Worm (Caenorhabditis elegans) whole organism, L3 larva: ENCODE results near the gene F46H5.7.

Experiments
- R02D3.7 ChIP-seq: fragments of 150-350 bp; optimal IDR thresholded peaks from 2 replicates; lab custom pipeline; 2014; ENCODE audit warnings: missing biosample characterization, missing genetic modification characterization
- ZK546.5 ChIP-seq: sonication (generic microtip); optimal IDR thresholded peaks from 2 replicates; lab custom pipeline; 2017; ENCODE audit warnings: missing biosample characterization, missing genetic modification characterization
- aly-2 ChIP-seq: fragments of 150-350 bp; optimal IDR thresholded peaks from 2 replicates; lab custom pipeline; 2014; ENCODE audit warnings: missing biosample characterization, missing genetic modification characterization
- ama-1 ChIP-seq: fragments of 150-350 bp; optimal IDR thresholded peaks from 2 replicates; lab custom pipeline; 2018
- ceh-16 ChIP-seq: sonication (generic microtip); optimal IDR thresholded peaks from 2 replicates; lab custom pipeline; 2017; ENCODE audit warnings: missing biosample characterization, missing genetic modification characterization
- ceh-28 ChIP-seq: fragments of 150-350 bp; optimal IDR thresholded peaks from 2 replicates; lab custom pipeline; 2014; ENCODE audit warnings: missing biosample characterization, missing genetic modification reagents, missing genetic modification characterization
- egl-5 ChIP-seq: fragments of 150-350 bp; optimal IDR thresholded peaks from 2 replicates; lab custom pipeline; 2017; ENCODE audit warnings: missing biosample characterization, missing genetic modification reagents, missing genetic modification characterization, inconsistent platforms
- elt-1 ChIP-seq: fragments of 150-350 bp; optimal IDR thresholded peaks from 2 replicates; lab custom pipeline; 2014; ENCODE audit warnings: missing biosample characterization, missing genetic modification characterization
- elt-2 ChIP-seq: sonication (generic microtip); optimal IDR thresholded peaks from 2 replicates; lab custom pipeline; 2016; ENCODE audit warnings: missing genetic modification reagents, mild to moderate bottlenecking, missing genetic modification characterization, missing compliant biosample characterization
- elt-3 ChIP-seq, 3 experiments: fragments of 150-350 bp in 1 of 3; sonication (generic microtip) in 2 of 3; optimal IDR thresholded peaks; 2 replicates in 2 of 3; 4 replicates in 1 of 3; lab custom pipeline; 2014 to 2017; ENCODE audit warnings: missing biosample characterization in 3 of 3, missing genetic modification characterization in 3 of 3
- fkh-10 ChIP-seq: sonication (generic microtip); optimal IDR thresholded peaks from 2 replicates; lab custom pipeline; 2017; ENCODE audit warnings: missing biosample characterization, missing genetic modification reagents, missing genetic modification characterization
- fkh-2 ChIP-seq: fragments of 150-350 bp; optimal IDR thresholded peaks from 2 replicates; lab custom pipeline; 2014; ENCODE audit warnings: missing biosample characterization, missing genetic modification reagents, missing genetic modification characterization
- fos-1 ChIP-seq: fragments of 150-350 bp; optimal IDR thresholded peaks from 2 replicates; lab custom pipeline; 2014; ENCODE audit warnings: missing biosample characterization, missing genetic modification characterization
- hmg-11 ChIP-seq: sonication (generic microtip); optimal IDR thresholded peaks from 2 replicates; lab custom pipeline; 2016; ENCODE audit warnings: missing genetic modification characterization, missing compliant biosample characterization
- jun-1 ChIP-seq: fragments of 150-350 bp; optimal IDR thresholded peaks from 2 replicates; lab custom pipeline; 2014; ENCODE audit warnings: missing biosample characterization, missing genetic modification reagents, missing genetic modification characterization
- lin-15B ChIP-seq: fragments of 150-350 bp; optimal IDR thresholded peaks from 2 replicates; lab custom pipeline; 2014; ENCODE audit warnings: missing biosample characterization, missing genetic modification characterization
- lin-39 ChIP-seq: fragments of 150-350 bp; optimal IDR thresholded peaks from 2 replicates; lab custom pipeline; 2018; ENCODE audit warnings: missing biosample characterization, missing genetic modification reagents, missing genetic modification characterization
- lsy-12 ChIP-seq: sonication (generic microtip); optimal IDR thresholded peaks from 2 replicates; lab custom pipeline; 2016; ENCODE audit warnings: mild to moderate bottlenecking, missing genetic modification characterization, missing compliant biosample characterization
- nfya-1 ChIP-seq: sonication (generic microtip); optimal IDR thresholded peaks from 2 replicates; lab custom pipeline; 2017; ENCODE audit warnings: missing genetic modification characterization, mild to moderate bottlenecking, missing compliant biosample characterization, antibody characterized with exemption, moderate library complexity; ENCODE audit not compliant: insufficient read depth
- nhr-11 ChIP-seq: fragments of 150-350 bp; optimal IDR thresholded peaks from 2 replicates; lab custom pipeline; 2014; ENCODE audit warnings: missing biosample characterization, missing genetic modification characterization
- nhr-12 ChIP-seq: fragments of 150-350 bp; optimal IDR thresholded peaks from 2 replicates; lab custom pipeline; 2014; ENCODE audit warnings: missing biosample characterization, missing genetic modification characterization
- nhr-23 ChIP-seq: fragments of 150-350 bp; optimal IDR thresholded peaks from 2 replicates; lab custom pipeline; 2014; ENCODE audit warnings: missing biosample characterization, missing genetic modification reagents, missing genetic modification characterization
- nhr-28 ChIP-seq: fragments of 150-350 bp; optimal IDR thresholded peaks from 2 replicates; lab custom pipeline; 2014; ENCODE audit warnings: missing biosample characterization, missing genetic modification characterization
- nhr-43 ChIP-seq: sonication (generic microtip); optimal IDR thresholded peaks from 2 replicates; lab custom pipeline; 2016; ENCODE audit warnings: mild to moderate bottlenecking, missing genetic modification characterization, missing compliant biosample characterization; ENCODE audit not compliant: poor library complexity, severe bottlenecking
- nhr-67 ChIP-seq: fragments of 150-350 bp; optimal IDR thresholded peaks from 2 replicates; lab custom pipeline; 2014; ENCODE audit warnings: missing biosample characterization, missing genetic modification characterization
- nhr-76 ChIP-seq: fragments of 150-350 bp; sonication (generic microtip); optimal IDR thresholded peaks from 5 replicates; lab custom pipeline; 2014; ENCODE audit warnings: missing biosample characterization, missing genetic modification characterization
- nhr-77 ChIP-seq: fragments of 150-350 bp; optimal IDR thresholded peaks from 2 replicates; lab custom pipeline; 2014; ENCODE audit warnings: missing biosample characterization, missing genetic modification characterization
- pha-4 ChIP-seq: fragments of 150-350 bp; optimal IDR thresholded peaks from 2 replicates; lab custom pipeline; 2014; ENCODE audit warnings: missing biosample characterization, missing genetic modification reagents, missing genetic modification characterization
- pqm-1 ChIP-seq: fragments of 150-350 bp; optimal IDR thresholded peaks from 2 replicates; lab custom pipeline; 2017; ENCODE audit warnings: missing biosample characterization, missing genetic modification characterization, inconsistent platforms
- sea-2 ChIP-seq: fragments of 150-350 bp; sonication (generic microtip); optimal IDR thresholded peaks from 4 replicates; lab custom pipeline; 2014; ENCODE audit warnings: missing biosample characterization, missing genetic modification reagents, missing genetic modification characterization
- skn-1 ChIP-seq: fragments of 150-350 bp; optimal IDR thresholded peaks from 2 replicates; lab custom pipeline; 2014; ENCODE audit warnings: missing biosample characterization, missing genetic modification characterization
- tbx-2 ChIP-seq: sonication (generic microtip); optimal IDR thresholded peaks from 2 replicates; lab custom pipeline; 2016; ENCODE audit warnings: mild to moderate bottlenecking, missing genetic modification characterization, missing compliant biosample characterization
- unc-39 ChIP-seq: sonication (generic microtip); optimal IDR thresholded peaks from 4 replicates; lab custom pipeline; 2017; ENCODE audit warnings: missing biosample characterization, missing genetic modification characterization
- zag-1 ChIP-seq: fragments of 150-350 bp; optimal IDR thresholded peaks from 2 replicates; lab custom pipeline; 2014; ENCODE audit warnings: missing biosample characterization, missing genetic modification characterization
- ztf-11 ChIP-seq: fragments of 150-350 bp; optimal IDR thresholded peaks from 2 replicates; lab custom pipeline; 2014; ENCODE audit warnings: missing biosample characterization, missing genetic modification characterization
- ztf-4 ChIP-seq: fragments of 150-350 bp; optimal IDR thresholded peaks from 2 replicates; lab custom pipeline; 2014; ENCODE audit warnings: missing biosample characterization, missing genetic modification characterization

The F46H5.7 gene

DNA sequence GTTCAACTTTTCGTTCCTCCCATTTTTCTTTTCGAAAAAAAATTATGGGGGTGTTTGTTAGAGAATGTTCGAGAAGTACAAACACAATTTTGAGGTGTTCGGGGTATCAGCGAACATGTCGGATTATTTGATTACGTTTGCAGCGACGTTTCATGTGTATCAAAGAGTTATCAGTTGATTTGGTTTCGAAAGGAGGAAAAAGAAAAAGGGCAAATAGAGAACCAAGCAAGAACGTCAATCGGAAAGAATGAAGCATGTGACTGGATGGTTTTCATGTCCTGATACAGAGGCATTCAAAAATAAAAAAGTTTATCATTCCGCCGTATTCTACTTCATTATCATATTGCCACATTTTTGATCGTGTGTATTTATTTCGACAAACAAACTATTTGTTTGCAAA lies 2.0 kb upstream of the F46H5.7 start:
- TF ChIP-seq nhr-67 (tag; lab: Kevin White, UChicago) (no peak), ztf-4 (tag; lab: Kevin White, UChicago) (no peak), jun-1 (tag; lab: Kevin White, UChicago) (peak; percentile 56), pqm-1 (tag; lab: Kevin White, UChicago) (peak; percentile 89), tbx-2 (no peak), ztf-11 (tag; lab: Kevin White, UChicago) (no peak), R02D3.7 (tag; lab: Kevin White, UChicago) (no peak), fos-1 (tag; lab: Kevin White, UChicago) (peak; percentile 11), nhr-77 (tag; lab: Kevin White, UChicago) (no peak), pha-4 (tag; lab: Kevin White, UChicago) (peak; percentile 87), elt-2 (tag; lab: Kevin White, UChicago) (peak; percentile 98), aly-2 (tag; lab: Kevin White, UChicago) (no peak), ceh-28 (no peak), skn-1 (peak; percentile 10), lin-39 (no peak)

DNA sequence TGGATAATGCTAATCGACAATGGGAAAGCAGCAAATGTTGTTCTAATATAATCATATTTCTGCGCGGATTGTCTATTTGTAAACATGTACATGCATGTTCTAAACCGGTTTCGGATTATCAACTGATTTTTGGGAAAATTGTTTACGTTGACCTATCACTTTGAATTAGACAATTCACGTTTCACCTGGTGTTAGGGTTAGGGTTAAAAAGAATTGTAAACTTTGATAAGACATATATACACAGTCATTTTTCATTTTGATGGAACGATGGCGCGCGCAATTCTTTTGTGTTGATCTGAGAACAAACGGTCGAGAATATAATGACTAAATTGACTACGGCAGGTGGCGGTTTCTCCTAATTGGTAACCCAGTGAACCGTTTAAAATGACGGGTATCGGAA lies 664 bp downstream of the F46H5.7 start:
- TF ChIP-seq elt-1 (tag; lab: Kevin White, UChicago) (no peak), nhr-23 (tag; lab: Kevin White, UChicago) (peak; percentile 24), nhr-43 (tag; lab: Kevin White, UChicago) (peak; percentile 46)

DNA sequence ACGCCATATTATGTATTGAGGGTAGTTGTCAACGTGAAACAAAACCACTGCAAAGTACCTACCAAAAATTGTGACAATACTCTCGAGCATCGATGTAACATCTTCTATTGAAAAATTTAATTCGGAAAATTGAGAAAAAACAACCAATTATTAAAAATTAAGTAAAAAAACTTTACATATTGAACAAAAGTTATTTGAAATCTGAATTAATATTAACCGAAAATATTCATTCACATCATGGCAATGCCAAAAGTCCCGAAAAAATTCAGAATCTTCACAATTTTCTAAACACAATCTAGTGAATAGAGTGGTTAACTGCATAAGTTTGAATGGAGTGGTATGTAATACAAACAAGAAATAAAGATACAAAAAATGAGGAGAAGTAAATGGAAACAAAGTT lies 4.2 kb downstream of the F46H5.7 start, which contains the start of gene F46H5.3:
Gene F46H5.3, minus strand, starts transcription at position 101 of the 400 bp plus-strand sequence.
- TF ChIP-seq elt-2 (tag; lab: Kevin White, UChicago) (peak; percentile 18), ZK546.5 (tag; lab: Kevin White, UChicago) (no peak)

DNA sequence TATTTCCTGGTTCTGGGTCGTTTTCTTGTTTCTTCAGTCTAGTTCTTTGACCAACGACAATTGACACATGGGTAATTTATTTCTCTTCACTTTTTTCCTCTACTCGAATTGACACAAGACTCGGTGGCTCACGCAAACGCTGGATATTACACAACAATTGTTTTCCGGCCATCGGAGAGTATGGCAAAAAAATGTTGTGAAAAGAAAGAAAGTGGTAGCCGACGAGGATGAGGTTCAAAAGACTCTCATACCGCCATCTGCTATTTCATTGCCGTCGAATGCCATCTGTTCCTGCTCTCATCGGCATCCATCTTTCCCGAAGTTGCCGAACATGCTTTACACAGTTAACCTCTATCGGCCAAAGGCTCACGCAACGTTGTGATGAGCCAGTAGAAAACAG lies 6.1 kb downstream of the F46H5.7 start:
- TF ChIP-seq nfya-1 (peak; percentile 27), R02D3.7 (tag; lab: Kevin White, UChicago) (no peak), elt-3 (tag; optimal IDR thresholded peaks at IDR 0.05; lab: Kevin White, UChicago) (no peak), fos-1 (tag; lab: Kevin White, UChicago) (no peak), pha-4 (tag; lab: Kevin White, UChicago) (no peak), nhr-28 (tag; lab: Kevin White, UChicago) (no peak), elt-1 (tag; lab: Kevin White, UChicago) (no peak), lin-39 (peak; percentile 59), nhr-11 (tag; lab: Kevin White, UChicago) (peak; percentile 29), ztf-4 (tag; lab: Kevin White, UChicago) (no peak), egl-5 (tag; lab: Kevin White, UChicago) (peak; percentile 27), nhr-12 (tag; lab: Kevin White, UChicago) (no peak), unc-39 (no peak), ceh-16 (tag; lab: Kevin White, UChicago) (no peak), nhr-76 (tag; lab: Kevin White, UChicago) (no peak)

- TF ChIP-seq elt-2 (tag; lab: Kevin White, UChicago): peak; percentile 38
- peak; percentile 33 for TF ChIP-seq tbx-2
- TF ChIP-seq lsy-12: peak; percentile 53
- TF ChIP-seq egl-5 (tag; lab: Kevin White, UChicago): peak; percentile 41
- TF ChIP-seq lin-39: peak; percentile 58
- TF ChIP-seq nfya-1: peak; percentile 78
- TF ChIP-seq sea-2: no peak
- no peak for TF ChIP-seq R02D3.7 (tag; lab: Kevin White, UChicago)
- peak; percentile 44 for TF ChIP-seq fkh-2 (tag; lab: Kevin White, UChicago)
- TF ChIP-seq unc-39: peak; percentile 57
- TF ChIP-seq lin-15B (tag; lab: Kevin White, UChicago): no peak
- TF ChIP-seq pha-4 (tag; lab: Kevin White, UChicago): peak; percentile 38
- TF ChIP-seq hmg-11 (tag; lab: Kevin White, UChicago): peak; percentile 55
- peak; percentile 92 for TF ChIP-seq fkh-10 (GFP tag; lab: Kevin White, UChicago)
- peak; percentile 17 for TF ChIP-seq zag-1 (tag; lab: Kevin White, UChicago)
- TF ChIP-seq ama-1 (lab: Kevin White, UChicago): peak; percentile 41
- TF ChIP-seq aly-2 (tag; lab: Kevin White, UChicago): no peak
- TF ChIP-seq skn-1: no peak
Observed at ce11 chrX:7234723-7235203, 8.0 kb downstream of the F46H5.7 start.
